Fruit fly (Drosophila melanogaster): ENCODE measurements around the gene Sfp24Bc.

DNA sequence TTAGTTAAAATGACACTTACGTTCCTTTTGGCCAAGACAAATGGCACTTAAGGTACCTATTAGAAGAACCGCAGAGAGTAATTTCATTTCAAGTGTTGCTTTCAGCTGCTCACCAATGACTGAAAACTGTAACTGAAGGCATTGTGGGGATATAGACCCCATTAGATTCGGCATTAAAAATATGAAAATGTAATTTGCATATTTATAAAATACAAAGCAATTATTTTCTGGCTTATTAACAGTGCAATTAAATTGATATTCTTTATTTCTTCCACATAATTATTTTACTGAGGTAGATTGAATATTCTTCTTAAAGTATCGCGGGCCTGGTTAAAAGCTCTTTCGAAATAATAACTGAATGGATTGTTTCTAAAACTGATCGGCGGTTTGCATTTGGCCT, 1.3 kb downstream of the Sfp24Bc start, which contains the start of gene Sfp24Bd:
- TF ChIP-seq tin (GFP tag; optimal IDR thresholded peaks at IDR 0.05) (no peak), CG16815 (GFP tag; optimal IDR thresholded peaks at IDR 0.05) (no peak)
